Worm (Caenorhabditis elegans) whole organism, early embryonic: ENCODE data around the gene nhr-280.

ENCODE experiments used
- B0310.2 ChIP-seq: sonication (generic microtip); optimal IDR thresholded peaks from 2 replicates; lab custom pipeline; 2016; ENCODE audit warnings: mild to moderate bottlenecking, missing genetic modification characterization, missing compliant biosample characterization
- ama-1 ChIP-seq: fragments of 150-350 bp; optimal IDR thresholded peaks from 2 replicates; lab custom pipeline; 2014
- ceh-36 ChIP-seq: sonication (generic microtip); optimal IDR thresholded peaks from 2 replicates; lab custom pipeline; 2016; ENCODE audit warnings: missing genetic modification characterization, inconsistent platforms, missing compliant biosample characterization
- hnd-1 ChIP-seq: sonication (generic microtip); optimal IDR thresholded peaks from 2 replicates; lab custom pipeline; 2016; ENCODE audit warnings: missing genetic modification characterization, missing compliant biosample characterization
- scrt-1 ChIP-seq: fragments of 200-800 bp; sonication (Bioruptor generic); IDR thresholded peaks from 2 replicates; pipeline ENCODE4 v1.3.6; 2022; ENCODE audit warnings: missing genetic modification characterization, missing compliant biosample characterization
- tra-4 ChIP-seq: sonication (generic microtip); optimal IDR thresholded peaks from 2 replicates; lab custom pipeline; 2017; ENCODE audit warnings: missing genetic modification characterization, missing compliant biosample characterization

ce11 chrIII:159665-160064 lies 29.1 kb upstream of the nhr-280 start:
- TF ChIP-seq scrt-1 (GFP tag; lab: Robert Waterston, UW) (no peak), B0310.2 (tag; lab: Kevin White, UChicago) (no peak), ceh-36 (tag; lab: Kevin White, UChicago) (no peak), ama-1 (lab: Kevin White, UChicago) (no peak), tra-4 (tag; lab: Kevin White, UChicago) (no peak), hnd-1 (tag; lab: Kevin White, UChicago) (no peak)
